Worm (Caenorhabditis elegans): ENCODE data around the gene ZC513.2.

ce11 chrV:8098239-8098638, 44.0 kb downstream of the ZC513.2 start, which contains the start of gene str-145:
- no peak for TF ChIP-seq lsy-2 (tag; optimal IDR thresholded peaks at IDR 0.05)
- no peak for TF ChIP-seq lin-39 (tag; optimal IDR thresholded peaks at IDR 0.05)

Measured in whole organism, L1 larva.